Fruit fly (Drosophila melanogaster) S2 (cell line): ENCODE results near the gene beta-Man.
"Not testable (repeated sequence)": the region's sequence is repeated elsewhere in the genome, so short reads cannot be mapped to it uniquely, and the experiment has no call there.

Source experiments
- CG8478 ChIP-seq: fragments of >200 bp; optimal IDR thresholded peaks from 2 replicates; lab custom pipeline; 2018
- CTCF ChIP-seq, 2 experiments: fragments of >200 bp; optimal IDR thresholded peaks; 2 replicates each; lab custom pipeline; 2018

DNA sequence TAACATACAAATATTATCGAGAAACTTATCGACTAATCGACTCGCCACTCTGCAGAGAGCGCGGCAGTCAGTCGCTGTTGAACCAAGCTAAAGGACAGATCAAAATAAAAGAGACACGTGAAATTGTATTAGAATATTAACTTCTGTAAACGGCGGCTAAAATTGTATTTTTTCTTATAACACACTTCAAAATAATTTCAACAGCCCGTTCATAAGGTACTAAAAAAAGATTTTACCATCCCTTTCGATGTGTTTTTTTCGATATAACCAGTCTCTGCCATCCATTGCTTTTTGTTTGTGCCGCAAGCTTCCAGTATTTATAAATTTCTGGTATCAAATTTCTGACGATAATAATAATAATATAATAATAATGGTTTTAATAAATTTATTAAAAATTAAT, 14.5 kb downstream of the beta-Man start, which contains the start of gene aux:
- TF ChIP-seq CG8478 (lab: Kevin White, UChicago); CTCF (optimal IDR thresholded peaks at IDR 0.05; lab: Kevin White, UChicago): not testable (repeated sequence)
